Fruit fly (Drosophila melanogaster): Measurements from ENCODE around the gene ImpL1.
A peak's percentile ranks its signal among the peaks of the same experiment; 100 is the strongest.

ImpL1 gene

dm6 chr3L:13409809-13410521 lies 27.4 kb downstream of the ImpL1 start:
- TF ChIP-seq psq (GFP tag; optimal IDR thresholded peaks at IDR 0.05), result peak; percentile 9
- peak; percentile 42 for TF ChIP-seq Sp1 (GFP tag; optimal IDR thresholded peaks at IDR 0.05)
- TF ChIP-seq fru (GFP tag; optimal IDR thresholded peaks at IDR 0.05), result peak; percentile 25
- peak; percentile 21 for TF ChIP-seq br (GFP tag; optimal IDR thresholded peaks at IDR 0.05)
- peak; percentile 54 for TF ChIP-seq woc (GFP tag; optimal IDR thresholded peaks at IDR 0.05)
- peak; percentile 35 for TF ChIP-seq ey (GFP tag; optimal IDR thresholded peaks at IDR 0.05)
- peak; percentile 16 for TF ChIP-seq OdsH (GFP tag; optimal IDR thresholded peaks at IDR 0.05)
- no peak for TF ChIP-seq CG32264 (GFP tag; optimal IDR thresholded peaks at IDR 0.05)
- TF ChIP-seq usp (GFP tag; optimal IDR thresholded peaks at IDR 0.05), result no peak
- TF ChIP-seq HLH106 (tag; optimal IDR thresholded peaks at IDR 0.05), result peak; percentile 32
- no peak for TF ChIP-seq Hr83 (GFP tag; optimal IDR thresholded peaks at IDR 0.05; ENCODE audit: poor library complexity, severe bottlenecking)
- TF ChIP-seq foxo (GFP tag; optimal IDR thresholded peaks at IDR 0.05), result peak in 1 of 2 experiments; percentile 32
- peak; percentile 20 for TF ChIP-seq h (GFP tag; optimal IDR thresholded peaks at IDR 0.05)

dm6 chr3L:13410999-13411398 lies 28.4 kb downstream of the ImpL1 start:
- TF ChIP-seq br (GFP tag; optimal IDR thresholded peaks at IDR 0.05) (no peak), rgr (GFP tag; optimal IDR thresholded peaks at IDR 0.05) (peak; percentile 7), h (GFP tag; optimal IDR thresholded peaks at IDR 0.05) (peak; percentile 11), foxo (GFP tag; optimal IDR thresholded peaks at IDR 0.05) (peak in 1 of 2 experiments; percentile 22), Hr83 (GFP tag; optimal IDR thresholded peaks at IDR 0.05; ENCODE audit: poor library complexity, severe bottlenecking) (peak; percentile 56), Vsx2 (GFP tag; optimal IDR thresholded peaks at IDR 0.05; ENCODE audit: partially characterized antibody) (peak; percentile 18), ey (GFP tag; optimal IDR thresholded peaks at IDR 0.05) (peak; percentile 13), Mio (GFP tag; optimal IDR thresholded peaks at IDR 0.05) (no peak)

DNA sequence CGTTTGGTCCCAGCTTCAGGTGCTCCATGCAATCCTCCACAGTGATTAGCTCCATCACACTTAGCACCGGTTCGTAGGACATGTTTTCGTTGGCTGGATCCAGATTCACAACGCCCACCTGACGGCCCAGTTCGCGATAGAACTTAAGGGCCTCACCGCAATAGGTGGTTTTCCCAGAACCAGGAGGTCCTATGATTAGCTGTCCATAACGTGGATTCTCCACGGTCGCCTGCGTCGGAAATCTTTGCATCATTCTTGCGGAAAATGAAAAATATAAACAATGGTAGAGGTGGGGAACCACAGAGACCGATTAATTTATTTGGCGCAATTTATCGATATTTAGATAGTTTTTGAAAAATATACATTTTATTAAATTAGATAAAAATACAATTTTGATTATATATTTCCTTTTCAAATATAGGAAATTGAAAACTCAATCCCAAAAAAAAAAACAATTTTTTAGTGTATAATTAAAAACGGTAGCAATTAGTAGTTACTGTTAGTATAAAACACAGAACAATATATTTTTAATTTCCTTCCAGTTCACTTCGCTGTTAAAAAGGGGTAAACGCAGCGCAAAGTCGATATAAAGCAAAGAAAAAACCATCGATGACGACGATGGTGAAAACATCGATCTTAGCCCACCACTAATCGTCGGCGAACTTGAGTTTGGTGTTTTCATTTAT lies 29.8 kb downstream of the ImpL1 start, which contains the start of the genes CG10222 and flr:
Gene CG10222, minus strand, starts transcription at position 254 of the 686 bp plus-strand sequence.
Gene flr, plus strand, starts transcription at position 644 of the 686 bp plus-strand sequence.
- TF ChIP-seq usp (GFP tag; optimal IDR thresholded peaks at IDR 0.05) (no peak), h (GFP tag; optimal IDR thresholded peaks at IDR 0.05) (peak; percentile 23), Dfd (GFP tag; optimal IDR thresholded peaks at IDR 0.05) (no peak), Dif (GFP tag; optimal IDR thresholded peaks at IDR 0.05; ENCODE audit: partially characterized antibody) (no peak), ey (GFP tag; optimal IDR thresholded peaks at IDR 0.05) (peak; percentile 25), foxo (GFP tag; optimal IDR thresholded peaks at IDR 0.05) (no peak), psq (GFP tag; optimal IDR thresholded peaks at IDR 0.05) (peak; percentile 25), dmrt93B (GFP tag; optimal IDR thresholded peaks at IDR 0.05) (no peak), Myc (optimal IDR thresholded peaks at IDR 0.05) (no peak), GATAd (GFP tag; optimal IDR thresholded peaks at IDR 0.05) (no peak), fru (GFP tag; optimal IDR thresholded peaks at IDR 0.05) (peak; percentile 4), Rel (GFP tag; optimal IDR thresholded peaks at IDR 0.05) (no peak), Rel (tag; optimal IDR thresholded peaks at IDR 0.05) (peak; percentile 78), sv (GFP tag; optimal IDR thresholded peaks at IDR 0.05) (no peak), tai (GFP tag; optimal IDR thresholded peaks at IDR 0.05) (no peak), Hnf4 (GFP tag; optimal IDR thresholded peaks at IDR 0.05) (no peak), CG32264 (GFP tag; optimal IDR thresholded peaks at IDR 0.05) (no peak), dl (GFP tag; optimal IDR thresholded peaks at IDR 0.05; ENCODE audit: insufficient read depth in 1 of 2, partially characterized antibody in 2 of 2) (no peak), pan (optimal IDR thresholded peaks at IDR 0.05) (no peak), CG9705 (GFP tag; optimal IDR thresholded peaks at IDR 0.05) (no peak), HLH106 (tag; optimal IDR thresholded peaks at IDR 0.05) (peak; percentile 31), Vsx2 (GFP tag; optimal IDR thresholded peaks at IDR 0.05; ENCODE audit: partially characterized antibody) (no peak), Sp1 (GFP tag; optimal IDR thresholded peaks at IDR 0.05) (no peak), N (GFP tag; optimal IDR thresholded peaks at IDR 0.05) (no peak), OdsH (GFP tag; optimal IDR thresholded peaks at IDR 0.05) (peak; percentile 11), Mio (GFP tag; optimal IDR thresholded peaks at IDR 0.05) (no peak), dsf (GFP tag; optimal IDR thresholded peaks at IDR 0.05; ENCODE audit: borderline replicate concordance) (no peak), br (GFP tag; optimal IDR thresholded peaks at IDR 0.05) (no peak), woc (GFP tag; optimal IDR thresholded peaks at IDR 0.05) (no peak), Jra (GFP tag; optimal IDR thresholded peaks at IDR 0.05) (no peak), rgr (GFP tag; optimal IDR thresholded peaks at IDR 0.05) (peak; percentile 41)

All from whole organism, wandering third instar larva.